Fruit fly (Drosophila melanogaster): ENCODE data around the gene Ubx.

- TF ChIP-seq CTCF (optimal IDR thresholded peaks at IDR 0.05) (no peak), CG8478 (optimal IDR thresholded peaks at IDR 0.05) (no peak)
Measured at dm6 chr3R:16615009-16615408, 119.2 kb downstream of the Ubx start, which contains the start of gene CG17562.
